Fruit fly (Drosophila melanogaster) whole organism, pupa: ENCODE data around the gene CG15547.

Experiments used
- CG14655 ChIP-seq: fragments of 200-800 bp; sonication (Bioruptor generic); optimal IDR thresholded peaks from 3 replicates; lab custom pipeline; 2017; ENCODE audit warnings: mild to moderate bottlenecking, missing biosample characterization, missing genetic modification reagents, missing genetic modification characterization
- CG4496 ChIP-seq: fragments of 200-800 bp; sonication (Bioruptor generic); IDR thresholded peaks from 3 replicates; pipeline ENCODE4 v1.3.6; 2022; ENCODE audit warnings: missing biosample characterization, missing genetic modification characterization
- CG8301 ChIP-seq: fragments of 200-800 bp; sonication (Bioruptor generic); optimal IDR thresholded peaks from 2 replicates; lab custom pipeline; 2018; ENCODE audit warnings: missing biosample characterization, mild to moderate bottlenecking, missing genetic modification characterization
- Ets98B ChIP-seq: fragments of 200-800 bp; sonication (Bioruptor generic); IDR thresholded peaks from 2 replicates; pipeline ENCODE4 v1.3.6; 2022; ENCODE audit warnings: missing biosample characterization, missing genetic modification characterization
- Pif1A ChIP-seq: fragments of 200-800 bp; sonication (Bioruptor generic); optimal IDR thresholded peaks from 3 replicates; lab custom pipeline; 2016; ENCODE audit warnings: missing biosample characterization, missing genetic modification characterization
- fd96Ca ChIP-seq: fragments of 200-800 bp; sonication (Bioruptor generic); IDR thresholded peaks from 3 replicates; pipeline ENCODE4 v1.3.6; 2022; ENCODE audit warnings: missing biosample characterization, missing genetic modification characterization
- rn ChIP-seq: fragments of 200-800 bp; sonication (Bioruptor generic); IDR thresholded peaks from 2 replicates; pipeline ENCODE4 v1.3.6; 2022; ENCODE audit warnings: missing biosample characterization, missing genetic modification characterization

DNA sequence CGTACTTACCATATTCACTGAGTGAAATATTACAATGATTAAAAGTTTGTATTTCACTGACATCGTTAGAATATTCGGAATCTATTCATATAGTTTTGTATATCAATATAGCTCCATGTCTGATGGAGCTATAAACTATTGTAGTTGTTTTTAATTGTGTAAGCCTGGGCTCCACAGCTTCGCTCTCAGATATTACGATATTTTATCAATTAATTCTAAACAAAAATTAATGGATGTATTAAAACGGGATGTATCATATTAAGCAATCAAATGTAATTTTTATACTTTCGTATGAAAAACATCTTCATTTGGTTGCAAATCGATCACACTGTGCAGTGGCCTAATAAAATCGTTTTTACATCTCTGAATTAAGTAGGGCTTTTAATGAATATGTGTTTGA is 18.8 kb upstream of the CG15547 start, which contains the start of gene CG33483:
- TF ChIP-seq rn (GFP tag; lab: Robert Waterston, UW), result no peak
- TF ChIP-seq CG8301 (tag; lab: Kevin White, UChicago), result no peak
- no peak for TF ChIP-seq Ets98B
- no peak for TF ChIP-seq Pif1A
- no peak for TF ChIP-seq CG4496 (GFP tag; lab: Robert Waterston, UW)
- TF ChIP-seq CG14655 (GFP tag; lab: Kevin White, UChicago), result no peak
- TF ChIP-seq fd96Ca (GFP tag; lab: Robert Waterston, UW), result no peak
